Worm (Caenorhabditis elegans): ENCODE results near the gene gst-24.

- no peak for TF ChIP-seq lin-11 (tag; optimal IDR thresholded peaks at IDR 0.05)
- TF ChIP-seq hlh-6 (tag; optimal IDR thresholded peaks at IDR 0.05): no peak
- TF ChIP-seq rnt-1 (tag; optimal IDR thresholded peaks at IDR 0.05): no peak
- TF ChIP-seq elt-2 (tag; optimal IDR thresholded peaks at IDR 0.05): no peak
- TF ChIP-seq pax-1 (tag; optimal IDR thresholded peaks at IDR 0.05): no peak
- TF ChIP-seq ama-1 (optimal IDR thresholded peaks at IDR 0.05): no peak
- no peak for TF ChIP-seq Y22D7AL.16 (tag; optimal IDR thresholded peaks at IDR 0.05)
- TF ChIP-seq elt-4 (tag; optimal IDR thresholded peaks at IDR 0.05): no peak
- TF ChIP-seq F13H6.1 (tag; optimal IDR thresholded peaks at IDR 0.05): no peak
These were observed 25.4 kb upstream of the gst-24 start for ce11 chrII:13636596-13636995.
